Fruit fly (Drosophila melanogaster) whole organism, embryonic: ENCODE measurements around the gene IKKbeta.
A peak's percentile ranks its signal among the peaks of the same experiment; 100 is the strongest.

Experiments used
- BtbVII ChIP-seq: fragments of 200-800 bp; sonication (Bioruptor generic); optimal IDR thresholded peaks from 3 replicates; lab custom pipeline; 2017; ENCODE audit warnings: missing biosample characterization, mild to moderate bottlenecking, missing genetic modification characterization
- CG10543 ChIP-seq: fragments of 200-800 bp; sonication (Bioruptor generic); optimal IDR thresholded peaks from 3 replicates; lab custom pipeline; 2017; ENCODE audit warnings: missing biosample characterization, mild to moderate bottlenecking, missing genetic modification characterization, moderate library complexity
- CG12071 ChIP-seq: fragments of 200-800 bp; sonication (Bioruptor generic); optimal IDR thresholded peaks from 3 replicates; lab custom pipeline; 2018; ENCODE audit warnings: missing biosample characterization, mild to moderate bottlenecking, missing genetic modification characterization
- CG13287 ChIP-seq: fragments of 200-800 bp; sonication (Bioruptor generic); IDR thresholded peaks from 2 replicates; pipeline ENCODE4 v1.3.6; 2022; ENCODE audit warnings: missing biosample characterization, missing genetic modification characterization; ENCODE audit not compliant: partially characterized antibody
- CG13296 ChIP-seq: fragments of 200-800 bp; sonication (Bioruptor generic); optimal IDR thresholded peaks from 3 replicates; lab custom pipeline; 2018; ENCODE audit warnings: missing biosample characterization, mild to moderate bottlenecking, missing genetic modification characterization
- CG14965 ChIP-seq: fragments of 200-800 bp; sonication (Bioruptor generic); optimal IDR thresholded peaks from 2 replicates; lab custom pipeline; 2016; ENCODE audit warnings: missing biosample characterization, missing genetic modification characterization, borderline replicate concordance
- CG15514 ChIP-seq: fragments of 200-800 bp; sonication (Bioruptor generic); optimal IDR thresholded peaks from 3 replicates; lab custom pipeline; 2017; ENCODE audit warnings: missing biosample characterization, missing genetic modification characterization, mild to moderate bottlenecking, moderate library complexity, missing genetic modification reagents
- CG15601 ChIP-seq: fragments of 200-800 bp; sonication (Bioruptor generic); optimal IDR thresholded peaks from 3 replicates; lab custom pipeline; 2019; ENCODE audit warnings: missing biosample characterization, mild to moderate bottlenecking, missing genetic modification characterization, moderate library complexity
- CG2116 ChIP-seq: fragments of 200-800 bp; sonication (Bioruptor generic); optimal IDR thresholded peaks from 3 replicates; lab custom pipeline; 2018; ENCODE audit warnings: missing biosample characterization, mild to moderate bottlenecking, missing genetic modification characterization
- CG30403 ChIP-seq: fragments of 200-800 bp; sonication (Bioruptor generic); optimal IDR thresholded peaks from 3 replicates; lab custom pipeline; 2016; ENCODE audit warnings: missing biosample characterization, missing genetic modification characterization
- CG3065 ChIP-seq: fragments of 200-800 bp; sonication (Bioruptor generic); optimal IDR thresholded peaks from 2 replicates; lab custom pipeline; 2016; ENCODE audit warnings: missing biosample characterization, missing genetic modification characterization
- CG31388 ChIP-seq: fragments of 200-800 bp; sonication (Bioruptor generic); optimal IDR thresholded peaks from 2 replicates; lab custom pipeline; 2016; ENCODE audit warnings: missing biosample characterization, missing genetic modification characterization
- CG3995 ChIP-seq: fragments of 200-800 bp; sonication (Bioruptor generic); optimal IDR thresholded peaks from 3 replicates; lab custom pipeline; 2016; ENCODE audit warnings: missing biosample characterization, missing genetic modification characterization
- CG4360 ChIP-seq: fragments of 200-800 bp; sonication (Bioruptor generic); IDR thresholded peaks from 2 replicates; pipeline ENCODE4 v1.3.6; 2022; ENCODE audit warnings: missing biosample characterization, missing genetic modification characterization
- CG4707 ChIP-seq: fragments of 200-800 bp; sonication (Bioruptor generic); optimal IDR thresholded peaks from 2 replicates; lab custom pipeline; 2018; ENCODE audit warnings: missing biosample characterization, mild to moderate bottlenecking, missing genetic modification characterization, moderate library complexity
- CG5245 ChIP-seq: fragments of 200-800 bp; sonication (Bioruptor generic); optimal IDR thresholded peaks from 3 replicates; lab custom pipeline; 2016; ENCODE audit warnings: missing biosample characterization, missing genetic modification characterization
- CG6654 ChIP-seq: fragments of 200-800 bp; sonication (Bioruptor generic); optimal IDR thresholded peaks from 2 replicates; lab custom pipeline; 2017; ENCODE audit warnings: missing biosample characterization, mild to moderate bottlenecking, missing genetic modification characterization
- CG6854 ChIP-seq: fragments of 200-800 bp; sonication (Bioruptor generic); optimal IDR thresholded peaks from 3 replicates; lab custom pipeline; 2017; ENCODE audit warnings: missing biosample characterization, mild to moderate bottlenecking, missing genetic modification characterization
- CG8359 ChIP-seq: fragments of 200-800 bp; sonication (Bioruptor generic); optimal IDR thresholded peaks from 2 replicates; lab custom pipeline; 2017; ENCODE audit warnings: missing biosample characterization, mild to moderate bottlenecking, missing genetic modification characterization, borderline replicate concordance
- CG8388 ChIP-seq: fragments of 200-800 bp; sonication (Bioruptor generic); optimal IDR thresholded peaks from 2 replicates; lab custom pipeline; 2019; ENCODE audit warnings: missing biosample characterization, mild to moderate bottlenecking, missing genetic modification characterization, moderate library complexity
- CG9727 ChIP-seq: fragments of 200-800 bp; sonication (Bioruptor generic); optimal IDR thresholded peaks from 3 replicates; lab custom pipeline; 2017; ENCODE audit warnings: missing biosample characterization, mild to moderate bottlenecking, missing genetic modification characterization
- Camta ChIP-seq: fragments of 200-800 bp; sonication (Bioruptor generic); optimal IDR thresholded peaks from 2 replicates; lab custom pipeline; 2016; ENCODE audit warnings: missing biosample characterization, missing genetic modification characterization
- Fer1 ChIP-seq: fragments of 200-800 bp; sonication (Bioruptor generic); optimal IDR thresholded peaks from 2 replicates; lab custom pipeline; 2017; ENCODE audit warnings: missing biosample characterization, mild to moderate bottlenecking, missing genetic modification characterization
- Fer3 ChIP-seq: fragments of 200-800 bp; sonication (Bioruptor generic); optimal IDR thresholded peaks from 2 replicates; lab custom pipeline; 2018; ENCODE audit warnings: missing biosample characterization, mild to moderate bottlenecking, missing genetic modification characterization, moderate library complexity
- Hand ChIP-seq: fragments of 200-800 bp; sonication (Bioruptor generic); optimal IDR thresholded peaks from 2 replicates; lab custom pipeline; 2017; ENCODE audit warnings: mild to moderate bottlenecking, missing biosample characterization, missing genetic modification reagents, missing genetic modification characterization
- HmgZ ChIP-seq: fragments of 200-800 bp; sonication (Bioruptor generic); optimal IDR thresholded peaks from 2 replicates; lab custom pipeline; 2018; ENCODE audit warnings: missing biosample characterization, mild to moderate bottlenecking, missing genetic modification characterization
- NC2β ChIP-seq: fragments of 200-800 bp; sonication (Bioruptor generic); optimal IDR thresholded peaks from 2 replicates; lab custom pipeline; 2016; ENCODE audit warnings: missing biosample characterization, missing genetic modification characterization
- Nf-YC ChIP-seq: fragments of 200-800 bp; optimal IDR thresholded peaks from 3 replicates; lab custom pipeline; 2019; ENCODE audit warnings: missing biosample characterization, mild to moderate bottlenecking, missing genetic modification characterization, moderate library complexity
- Oli ChIP-seq: fragments of 200-800 bp; sonication (Bioruptor generic); optimal IDR thresholded peaks from 2 replicates; lab custom pipeline; 2018; ENCODE audit warnings: missing biosample characterization, mild to moderate bottlenecking, missing genetic modification characterization, moderate library complexity
- Side ChIP-seq: fragments of 200-800 bp; sonication (Bioruptor generic); optimal IDR thresholded peaks from 2 replicates; lab custom pipeline; 2016; ENCODE audit warnings: missing biosample characterization, missing genetic modification characterization
- Tbp ChIP-seq: fragments of >200 bp; optimal IDR thresholded peaks from 2 replicates; lab custom pipeline; 2018; ENCODE audit warnings: missing biosample characterization, missing genetic modification characterization
- abd-A ChIP-seq: fragments of 200-800 bp; sonication (Bioruptor generic); optimal IDR thresholded peaks from 3 replicates; lab custom pipeline; 2019; ENCODE audit warnings: missing biosample characterization, mild to moderate bottlenecking, missing genetic modification characterization, moderate library complexity
- amos ChIP-seq: fragments of 200-800 bp; sonication (Bioruptor generic); IDR thresholded peaks from 2 replicates; pipeline ENCODE4 v1.3.6; 2022; ENCODE audit warnings: missing biosample characterization, missing genetic modification characterization; ENCODE audit not compliant: partially characterized antibody
- cg ChIP-seq: fragments of 200-800 bp; sonication (Bioruptor generic); optimal IDR thresholded peaks from 3 replicates; lab custom pipeline; 2019; ENCODE audit warnings: missing biosample characterization, mild to moderate bottlenecking, missing genetic modification characterization, moderate library complexity
- chinmo ChIP-seq: fragments of 200-800 bp; sonication (Bioruptor generic); IDR thresholded peaks from 4 replicates; pipeline ENCODE4 v1.3.6; 2022; ENCODE audit warnings: missing biosample characterization, missing genetic modification characterization; ENCODE audit not compliant: partially characterized antibody
- corto ChIP-seq: fragments of 200-800 bp; sonication (Bioruptor generic); optimal IDR thresholded peaks from 2 replicates; lab custom pipeline; 2016; ENCODE audit warnings: missing biosample characterization, mild to moderate bottlenecking, missing genetic modification characterization, moderate library complexity
- cwo ChIP-seq: fragments of 200-800 bp; sonication (Bioruptor generic); optimal IDR thresholded peaks from 3 replicates; lab custom pipeline; 2017; ENCODE audit warnings: missing biosample characterization, missing genetic modification characterization, mild to moderate bottlenecking, moderate library complexity, missing genetic modification reagents
- eyg ChIP-seq: fragments of 200-800 bp; sonication (Bioruptor generic); optimal IDR thresholded peaks from 3 replicates; lab custom pipeline; 2016; ENCODE audit warnings: missing biosample characterization, missing genetic modification characterization
- hb ChIP-seq: fragments of 200-800 bp; sonication (Bioruptor generic); IDR thresholded peaks from 3 replicates; pipeline ENCODE4 v1.3.6; 2022; ENCODE audit warnings: missing biosample characterization, missing genetic modification characterization; ENCODE audit not compliant: partially characterized antibody
- kah ChIP-seq: fragments of 200-800 bp; sonication (Bioruptor generic); optimal IDR thresholded peaks from 2 replicates; lab custom pipeline; 2018; ENCODE audit warnings: missing biosample characterization, mild to moderate bottlenecking, missing genetic modification characterization
- lbe ChIP-seq: fragments of 200-800 bp; sonication (Bioruptor generic); optimal IDR thresholded peaks from 2 replicates; lab custom pipeline; 2016; ENCODE audit warnings: missing biosample characterization, mild to moderate bottlenecking, missing genetic modification characterization
- mirr ChIP-seq: fragments of 200-800 bp; sonication (Bioruptor generic); optimal IDR thresholded peaks from 3 replicates; lab custom pipeline; 2018; ENCODE audit warnings: missing biosample characterization, mild to moderate bottlenecking, missing genetic modification characterization
- pfk ChIP-seq: fragments of 200-800 bp; sonication (Bioruptor generic); optimal IDR thresholded peaks from 2 replicates; lab custom pipeline; 2018; ENCODE audit warnings: missing biosample characterization, mild to moderate bottlenecking, missing genetic modification characterization, moderate library complexity
- sd ChIP-seq: fragments of 200-800 bp; sonication (Bioruptor generic); optimal IDR thresholded peaks from 3 replicates; lab custom pipeline; 2018; ENCODE audit warnings: missing biosample characterization, mild to moderate bottlenecking, missing genetic modification characterization, moderate library complexity
- seq ChIP-seq: fragments of 200-800 bp; sonication (Bioruptor generic); IDR thresholded peaks from 2 replicates; pipeline ENCODE4 v1.3.6; 2022; ENCODE audit warnings: missing biosample characterization, missing genetic modification characterization
- slp2 ChIP-seq: fragments of 200-800 bp; sonication (Bioruptor generic); optimal IDR thresholded peaks from 2 replicates; lab custom pipeline; 2016; ENCODE audit warnings: missing biosample characterization, missing genetic modification characterization
- trem ChIP-seq: fragments of 200-800 bp; optimal IDR thresholded peaks from 3 replicates; lab custom pipeline; 2019; ENCODE audit warnings: missing biosample characterization, mild to moderate bottlenecking, missing genetic modification characterization, moderate library complexity
- vnd ChIP-seq: fragments of 200-800 bp; sonication (Bioruptor generic); IDR thresholded peaks from 3 replicates; pipeline ENCODE4 v1.3.6; 2022; ENCODE audit warnings: missing biosample characterization, missing genetic modification characterization; ENCODE audit not compliant: partially characterized antibody

Gene IKKbeta

DNA sequence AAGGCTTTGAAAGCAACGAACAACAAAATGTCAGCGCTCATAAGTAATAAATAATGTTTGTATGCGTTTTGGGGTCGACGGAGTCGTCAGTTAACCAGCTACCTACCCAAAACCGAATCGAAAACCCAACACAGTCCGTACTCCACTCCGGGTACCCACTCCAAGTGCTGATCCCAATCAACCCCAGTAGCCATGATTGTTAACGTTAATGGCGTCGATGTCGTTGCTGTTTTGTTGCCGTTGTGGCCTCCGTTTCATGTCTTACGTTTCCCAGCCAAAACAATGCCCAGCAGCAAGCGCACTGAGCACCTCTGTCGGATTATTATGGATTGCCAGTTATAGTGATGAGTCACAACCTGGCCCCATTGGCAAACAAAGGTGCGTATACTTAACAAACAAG lies 40.2 kb downstream of the IKKbeta start, which contains the start of gene GATAe (continued):
- no peak for TF ChIP-seq CG2116 (GFP tag; lab: Kevin White, UChicago)
- TF ChIP-seq vnd (GFP tag; lab: Robert Waterston, UW) = 0 out of 3 replicates have a peak, but pooled peaks have one; percentile 24

DNA sequence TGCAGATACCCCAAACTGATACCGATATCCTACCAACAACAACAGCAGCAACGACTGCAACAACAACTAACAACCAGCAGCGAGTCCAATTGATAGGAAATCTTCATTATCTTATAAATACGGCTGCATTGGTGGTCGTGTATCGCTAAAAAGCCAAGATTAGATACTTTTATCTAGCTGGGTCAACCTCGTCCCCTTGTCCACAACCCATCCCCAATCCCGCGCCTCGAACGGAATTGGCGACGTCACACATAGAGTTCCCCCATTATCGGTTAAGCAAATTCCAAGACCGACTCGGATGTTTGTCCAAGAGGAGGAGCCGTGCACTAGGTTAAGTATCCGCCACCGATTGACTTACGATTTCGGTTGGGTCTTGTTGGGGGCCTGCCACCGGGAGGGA lies 40.9 kb downstream of the IKKbeta start:
- no peak for TF ChIP-seq CG15514 (GFP tag; lab: Kevin White, UChicago)
- TF ChIP-seq CG4707 (GFP tag; lab: Kevin White, UChicago) = no peak
- no peak for TF ChIP-seq CG15601
- no peak for TF ChIP-seq CG31388
- peak; percentile 58 for TF ChIP-seq sd (tag; lab: Kevin White, UChicago)
- no peak for TF ChIP-seq CG6854 (GFP tag; lab: Kevin White, UChicago)
- TF ChIP-seq mirr (GFP tag; lab: Kevin White, UChicago) = peak; percentile 28
- no peak for TF ChIP-seq CG8388 (GFP tag; lab: Kevin White, UChicago)
- no peak for TF ChIP-seq CG3995 (GFP tag; lab: Kevin White, UChicago)
- TF ChIP-seq CG6654 = no peak
- TF ChIP-seq slp2 = no peak
- TF ChIP-seq lbe (GFP tag; lab: Kevin White, UChicago) = no peak
- TF ChIP-seq BtbVII (GFP tag; lab: Kevin White, UChicago) = peak; percentile 16
- no peak for TF ChIP-seq Side (GFP tag; lab: Kevin White, UChicago)
- no peak for TF ChIP-seq hb (GFP tag; lab: Robert Waterston, UW)
- TF ChIP-seq CG3065 (GFP tag; lab: Kevin White, UChicago) = no peak
- peak; percentile 4 for TF ChIP-seq cg (GFP tag; lab: Kevin White, UChicago)
- no peak for TF ChIP-seq corto
- TF ChIP-seq CG13296 (GFP tag; lab: Kevin White, UChicago) = no peak
- no peak for TF ChIP-seq CG5245 (GFP tag; lab: Kevin White, UChicago)
- TF ChIP-seq chinmo = 0 out of 4 replicates have a peak, but pooled peaks have one; percentile 19
- TF ChIP-seq amos = no peak
- no peak for TF ChIP-seq CG30403 (GFP tag; lab: Kevin White, UChicago)
- no peak for TF ChIP-seq Hand (GFP tag; lab: Kevin White, UChicago)
- no peak for TF ChIP-seq CG8359 (GFP tag; lab: Kevin White, UChicago)
- TF ChIP-seq CG10543 (GFP tag; lab: Kevin White, UChicago) = peak; percentile 52
- TF ChIP-seq CG14965 = no peak
- TF ChIP-seq HmgZ (tag; lab: Kevin White, UChicago) = no peak
- TF ChIP-seq kah (GFP tag; lab: Kevin White, UChicago) = no peak
- no peak for TF ChIP-seq trem
- TF ChIP-seq pfk = no peak
- no peak for TF ChIP-seq Nf-YC (tag; lab: Kevin White, UChicago)
- TF ChIP-seq abd-A (tag; lab: Kevin White, UChicago) = no peak
- TF ChIP-seq NC2β (GFP tag; lab: Kevin White, UChicago) = no peak
- no peak for TF ChIP-seq Oli (tag; lab: Kevin White, UChicago)
- TF ChIP-seq CG9727 = no peak
- TF ChIP-seq CG4360 (GFP tag; lab: Robert Waterston, UW) = peak; percentile 78
- TF ChIP-seq Fer3 (tag; lab: Kevin White, UChicago) = no peak
- no peak for TF ChIP-seq eyg
- no peak for TF ChIP-seq Camta
- no peak for TF ChIP-seq Fer1 (GFP tag; lab: Kevin White, UChicago)
- TF ChIP-seq CG12071 (GFP tag; lab: Kevin White, UChicago) = no peak
- TF ChIP-seq Tbp = no peak
- TF ChIP-seq CG13287 (GFP tag; lab: Robert Waterston, UW) = no peak
- peak; percentile 7 for TF ChIP-seq cwo (GFP tag; lab: Kevin White, UChicago)
- no peak for TF ChIP-seq seq
